Worm (Caenorhabditis elegans) whole organism, L3 larva: ENCODE results near the gene T11G6.3.

Experiments
- R02D3.7 ChIP-seq: fragments of 150-350 bp; optimal IDR thresholded peaks from 2 replicates; lab custom pipeline; 2014; ENCODE audit warnings: missing biosample characterization, missing genetic modification characterization
- ZK546.5 ChIP-seq: sonication (generic microtip); optimal IDR thresholded peaks from 2 replicates; lab custom pipeline; 2017; ENCODE audit warnings: missing biosample characterization, missing genetic modification characterization
- aly-2 ChIP-seq: fragments of 150-350 bp; optimal IDR thresholded peaks from 2 replicates; lab custom pipeline; 2014; ENCODE audit warnings: missing biosample characterization, missing genetic modification characterization
- ama-1 ChIP-seq: fragments of 150-350 bp; optimal IDR thresholded peaks from 2 replicates; lab custom pipeline; 2018
- ceh-28 ChIP-seq: fragments of 150-350 bp; optimal IDR thresholded peaks from 2 replicates; lab custom pipeline; 2014; ENCODE audit warnings: missing biosample characterization, missing genetic modification reagents, missing genetic modification characterization
- ceh-82 ChIP-seq: fragments of 150-350 bp; optimal IDR thresholded peaks from 2 replicates; lab custom pipeline; 2014; ENCODE audit warnings: missing biosample characterization, missing genetic modification characterization
- daf-12 ChIP-seq: fragments of 150-350 bp; optimal IDR thresholded peaks from 2 replicates; lab custom pipeline; 2014; ENCODE audit warnings: missing biosample characterization, missing genetic modification reagents, missing genetic modification characterization
- egl-27 ChIP-seq: sonication (generic microtip); optimal IDR thresholded peaks from 4 replicates; lab custom pipeline; 2017; ENCODE audit warnings: missing biosample characterization, missing genetic modification reagents, missing genetic modification characterization
- egl-5 ChIP-seq: fragments of 150-350 bp; optimal IDR thresholded peaks from 2 replicates; lab custom pipeline; 2017; ENCODE audit warnings: missing biosample characterization, missing genetic modification reagents, missing genetic modification characterization, inconsistent platforms
- elt-1 ChIP-seq: fragments of 150-350 bp; optimal IDR thresholded peaks from 2 replicates; lab custom pipeline; 2014; ENCODE audit warnings: missing biosample characterization, missing genetic modification characterization
- elt-2 ChIP-seq: sonication (generic microtip); optimal IDR thresholded peaks from 2 replicates; lab custom pipeline; 2016; ENCODE audit warnings: missing genetic modification reagents, mild to moderate bottlenecking, missing genetic modification characterization, missing compliant biosample characterization
- elt-3 ChIP-seq, 3 experiments: fragments of 150-350 bp in 1 of 3; sonication (generic microtip) in 2 of 3; optimal IDR thresholded peaks; 2 replicates in 2 of 3; 4 replicates in 1 of 3; lab custom pipeline; 2014 to 2017; ENCODE audit warnings: missing biosample characterization in 3 of 3, missing genetic modification characterization in 3 of 3
- eor-1 ChIP-seq, 2 experiments: fragments of 150-350 bp; optimal IDR thresholded peaks; 2 replicates each; lab custom pipeline; 2014 to 2018; ENCODE audit warnings: missing biosample characterization in 2 of 2, missing genetic modification characterization in 2 of 2
- fkh-10 ChIP-seq: sonication (generic microtip); optimal IDR thresholded peaks from 2 replicates; lab custom pipeline; 2017; ENCODE audit warnings: missing biosample characterization, missing genetic modification reagents, missing genetic modification characterization
- fos-1 ChIP-seq: fragments of 150-350 bp; optimal IDR thresholded peaks from 2 replicates; lab custom pipeline; 2014; ENCODE audit warnings: missing biosample characterization, missing genetic modification characterization
- hmg-11 ChIP-seq: sonication (generic microtip); optimal IDR thresholded peaks from 2 replicates; lab custom pipeline; 2016; ENCODE audit warnings: missing genetic modification characterization, missing compliant biosample characterization
- jun-1 ChIP-seq: fragments of 150-350 bp; optimal IDR thresholded peaks from 2 replicates; lab custom pipeline; 2014; ENCODE audit warnings: missing biosample characterization, missing genetic modification reagents, missing genetic modification characterization
- lin-15B ChIP-seq: fragments of 150-350 bp; optimal IDR thresholded peaks from 2 replicates; lab custom pipeline; 2014; ENCODE audit warnings: missing biosample characterization, missing genetic modification characterization
- lin-39 ChIP-seq: fragments of 150-350 bp; optimal IDR thresholded peaks from 2 replicates; lab custom pipeline; 2018; ENCODE audit warnings: missing biosample characterization, missing genetic modification reagents, missing genetic modification characterization
- lsy-12 ChIP-seq: sonication (generic microtip); optimal IDR thresholded peaks from 2 replicates; lab custom pipeline; 2016; ENCODE audit warnings: mild to moderate bottlenecking, missing genetic modification characterization, missing compliant biosample characterization
- mdl-1 ChIP-seq: fragments of 150-350 bp; optimal IDR thresholded peaks from 2 replicates; lab custom pipeline; 2014; ENCODE audit warnings: missing biosample characterization, missing genetic modification characterization
- nfya-1 ChIP-seq: sonication (generic microtip); optimal IDR thresholded peaks from 2 replicates; lab custom pipeline; 2017; ENCODE audit warnings: missing genetic modification characterization, mild to moderate bottlenecking, missing compliant biosample characterization, antibody characterized with exemption, moderate library complexity; ENCODE audit not compliant: insufficient read depth
- nhr-11 ChIP-seq: fragments of 150-350 bp; optimal IDR thresholded peaks from 2 replicates; lab custom pipeline; 2014; ENCODE audit warnings: missing biosample characterization, missing genetic modification characterization
- nhr-12 ChIP-seq: fragments of 150-350 bp; optimal IDR thresholded peaks from 2 replicates; lab custom pipeline; 2014; ENCODE audit warnings: missing biosample characterization, missing genetic modification characterization
- nhr-23 ChIP-seq: fragments of 150-350 bp; optimal IDR thresholded peaks from 2 replicates; lab custom pipeline; 2014; ENCODE audit warnings: missing biosample characterization, missing genetic modification reagents, missing genetic modification characterization
- nhr-237 ChIP-seq: fragments of 150-350 bp; optimal IDR thresholded peaks from 2 replicates; lab custom pipeline; 2014; ENCODE audit warnings: missing biosample characterization, missing genetic modification characterization
- nhr-28 ChIP-seq: fragments of 150-350 bp; optimal IDR thresholded peaks from 2 replicates; lab custom pipeline; 2014; ENCODE audit warnings: missing biosample characterization, missing genetic modification characterization
- nhr-43 ChIP-seq: sonication (generic microtip); optimal IDR thresholded peaks from 2 replicates; lab custom pipeline; 2016; ENCODE audit warnings: mild to moderate bottlenecking, missing genetic modification characterization, missing compliant biosample characterization; ENCODE audit not compliant: poor library complexity, severe bottlenecking
- nhr-76 ChIP-seq: fragments of 150-350 bp; sonication (generic microtip); optimal IDR thresholded peaks from 5 replicates; lab custom pipeline; 2014; ENCODE audit warnings: missing biosample characterization, missing genetic modification characterization
- nhr-77 ChIP-seq: fragments of 150-350 bp; optimal IDR thresholded peaks from 2 replicates; lab custom pipeline; 2014; ENCODE audit warnings: missing biosample characterization, missing genetic modification characterization
- pha-4 ChIP-seq: fragments of 150-350 bp; optimal IDR thresholded peaks from 2 replicates; lab custom pipeline; 2014; ENCODE audit warnings: missing biosample characterization, missing genetic modification reagents, missing genetic modification characterization
- pqm-1 ChIP-seq: fragments of 150-350 bp; optimal IDR thresholded peaks from 2 replicates; lab custom pipeline; 2017; ENCODE audit warnings: missing biosample characterization, missing genetic modification characterization, inconsistent platforms
- sea-2 ChIP-seq: fragments of 150-350 bp; sonication (generic microtip); optimal IDR thresholded peaks from 4 replicates; lab custom pipeline; 2014; ENCODE audit warnings: missing biosample characterization, missing genetic modification reagents, missing genetic modification characterization
- snpc-4 ChIP-seq: fragments of 150-350 bp; optimal IDR thresholded peaks from 2 replicates; lab custom pipeline; 2014; ENCODE audit warnings: missing biosample characterization, missing genetic modification characterization
- tbx-2 ChIP-seq: sonication (generic microtip); optimal IDR thresholded peaks from 2 replicates; lab custom pipeline; 2016; ENCODE audit warnings: mild to moderate bottlenecking, missing genetic modification characterization, missing compliant biosample characterization
- unc-62 ChIP-seq: fragments of 150-350 bp; sonication (generic microtip); optimal IDR thresholded peaks from 4 replicates; lab custom pipeline; 2014; ENCODE audit warnings: missing biosample characterization, missing genetic modification reagents, missing genetic modification characterization
- zag-1 ChIP-seq: fragments of 150-350 bp; optimal IDR thresholded peaks from 2 replicates; lab custom pipeline; 2014; ENCODE audit warnings: missing biosample characterization, missing genetic modification characterization
- ztf-11 ChIP-seq: fragments of 150-350 bp; optimal IDR thresholded peaks from 2 replicates; lab custom pipeline; 2014; ENCODE audit warnings: missing biosample characterization, missing genetic modification characterization
- ztf-4 ChIP-seq: fragments of 150-350 bp; optimal IDR thresholded peaks from 2 replicates; lab custom pipeline; 2014; ENCODE audit warnings: missing biosample characterization, missing genetic modification characterization

Gene T11G6.3

DNA sequence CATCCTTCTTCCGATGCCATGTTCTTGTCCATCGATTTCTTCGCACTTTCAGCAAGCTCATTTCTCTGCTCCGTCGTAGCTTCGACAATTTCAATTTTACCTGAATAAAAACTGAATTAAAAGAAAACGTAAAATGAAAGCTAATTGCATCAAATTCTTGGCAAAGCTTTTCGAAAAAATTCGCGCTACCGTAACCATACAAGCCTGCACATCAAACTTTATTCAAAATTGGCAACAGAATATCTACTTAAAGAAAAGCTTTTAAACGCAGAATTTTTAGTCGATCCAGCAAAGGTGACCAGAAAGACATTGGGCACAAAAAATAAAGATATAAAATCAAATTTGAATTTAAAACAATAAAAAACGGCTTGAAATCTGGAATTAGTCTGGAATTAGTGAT is 12.8 kb downstream of the T11G6.3 start:
- TF ChIP-seq nhr-77 (tag; lab: Kevin White, UChicago) (no peak), tbx-2 (tag; lab: Kevin White, UChicago) (no peak), nhr-23 (tag; lab: Kevin White, UChicago) (no peak), snpc-4 (tag; lab: Kevin White, UChicago) (no peak)
- TF ChIP-seq, all 47 proteins: peak for 0

- TF ChIP-seq elt-3 (tag; optimal IDR thresholded peaks at IDR 0.05; lab: Kevin White, UChicago) (no peak), lin-15B (tag; lab: Kevin White, UChicago) (no peak), pha-4 (tag; lab: Kevin White, UChicago) (no peak), nhr-43 (tag; lab: Kevin White, UChicago) (no peak), egl-5 (tag; lab: Kevin White, UChicago) (no peak), tbx-2 (tag; lab: Kevin White, UChicago) (no peak), nhr-77 (tag; lab: Kevin White, UChicago) (no peak), sea-2 (GFP tag; lab: Kevin White, UChicago) (no peak), nfya-1 (no peak), daf-12 (tag; lab: Kevin White, UChicago) (no peak), nhr-12 (tag; lab: Kevin White, UChicago) (no peak)
Observed at ce11 chrIV:10832148-10832547, 22.9 kb downstream of the T11G6.3 start, which contains the start of gene best-15. best-15 (minus strand) TSS chrIV:10832248.

- no peak for TF ChIP-seq aly-2 (tag; lab: Kevin White, UChicago)
- TF ChIP-seq ZK546.5 (tag; lab: Kevin White, UChicago): no peak
- TF ChIP-seq nhr-76 (tag; lab: Kevin White, UChicago): no peak
- no peak for TF ChIP-seq ztf-4
- TF ChIP-seq fkh-10 (GFP tag; lab: Kevin White, UChicago): no peak
- no peak for TF ChIP-seq nfya-1
- no peak for TF ChIP-seq nhr-11
- TF ChIP-seq lin-15B (tag; lab: Kevin White, UChicago): no peak
- TF ChIP-seq nhr-237: no peak
- TF ChIP-seq fos-1: no peak
- TF ChIP-seq daf-12 (tag; lab: Kevin White, UChicago): no peak
- no peak for TF ChIP-seq lin-39 (tag; lab: Kevin White, UChicago)
- no peak for TF ChIP-seq R02D3.7 (tag; lab: Kevin White, UChicago)
- no peak for TF ChIP-seq pqm-1 (tag; lab: Kevin White, UChicago)
- no peak for TF ChIP-seq mdl-1 (tag; lab: Kevin White, UChicago)
- TF ChIP-seq hmg-11 (tag; lab: Kevin White, UChicago): no peak
- no peak for TF ChIP-seq eor-1 (tag; optimal IDR thresholded peaks at IDR 0.05; lab: Kevin White, UChicago)
- no peak for TF ChIP-seq nhr-28
- TF ChIP-seq sea-2 (GFP tag; lab: Kevin White, UChicago): no peak
- no peak for TF ChIP-seq egl-27 (tag; lab: Kevin White, UChicago)
Observed at ce11 chrIV:10828049-10828448, 27.0 kb downstream of the T11G6.3 start, which contains the start of gene npax-3. npax-3 (minus strand) TSS chrIV:10828149.

DNA sequence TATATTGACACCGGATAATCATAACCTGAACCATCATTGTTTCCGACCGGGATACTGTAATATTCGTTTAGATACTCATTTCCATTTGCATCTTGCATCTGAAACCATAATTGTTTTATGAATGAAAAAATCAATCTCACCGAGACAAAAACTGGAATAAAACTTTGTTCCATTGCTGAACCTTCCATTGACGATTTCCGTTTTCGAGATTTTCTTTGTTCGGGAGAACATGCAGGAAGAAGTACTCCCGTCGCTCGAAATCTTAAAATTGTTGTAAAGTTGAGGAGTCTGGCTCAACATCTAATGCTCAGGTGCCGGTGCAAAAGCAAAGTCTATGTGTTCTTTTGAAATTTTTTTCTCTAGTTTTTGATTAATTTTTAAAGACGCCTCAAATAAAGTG is 29.0 kb downstream of the T11G6.3 start:
- no peak for TF ChIP-seq ztf-4
- TF ChIP-seq nhr-43 (tag; lab: Kevin White, UChicago): peak; percentile 18
- TF ChIP-seq, all 47 proteins: peak for 1

- no peak for TF ChIP-seq ceh-28 (tag; lab: Kevin White, UChicago)
- peak; percentile 32 for TF ChIP-seq ama-1 (lab: Kevin White, UChicago)
Observed at ce11 chrIV:10825383-10825782, 29.7 kb downstream of the T11G6.3 start.

- TF ChIP-seq unc-62 (GFP tag; lab: Kevin White, UChicago) (peak; percentile 77), tbx-2 (tag; lab: Kevin White, UChicago) (peak; percentile 75), aly-2 (tag; lab: Kevin White, UChicago) (no peak), nhr-23 (tag; lab: Kevin White, UChicago) (peak; percentile 82), elt-1 (tag; lab: Kevin White, UChicago) (peak; percentile 71), nhr-11 (peak; percentile 88), nhr-12 (tag; lab: Kevin White, UChicago) (no peak), hmg-11 (tag; lab: Kevin White, UChicago) (peak; percentile 92), jun-1 (peak; percentile 94), nhr-28 (no peak), fos-1 (peak; percentile 84), pha-4 (tag; lab: Kevin White, UChicago) (peak; percentile 88), lsy-12 (tag; lab: Kevin White, UChicago) (peak; percentile 3), eor-1 (tag; optimal IDR thresholded peaks at IDR 0.05; lab: Kevin White, UChicago) (no peak), egl-5 (tag; lab: Kevin White, UChicago) (peak; percentile 40), elt-2 (tag; lab: Kevin White, UChicago) (peak; percentile 77), egl-27 (tag; lab: Kevin White, UChicago) (peak; percentile 74), ama-1 (lab: Kevin White, UChicago) (peak; percentile 36), snpc-4 (tag; lab: Kevin White, UChicago) (peak; percentile 72), ztf-11 (tag; lab: Kevin White, UChicago) (no peak), ceh-82 (tag; lab: Kevin White, UChicago) (no peak), nhr-77 (tag; lab: Kevin White, UChicago) (no peak), mdl-1 (tag; lab: Kevin White, UChicago) (no peak), ztf-4 (no peak), zag-1 (tag; lab: Kevin White, UChicago) (peak; percentile 59), ZK546.5 (tag; lab: Kevin White, UChicago) (no peak)
Observed at ce11 chrIV:10821672-10822304, 33.2 kb downstream of the T11G6.3 start.
